Fruit fly (Drosophila melanogaster) whole organism, embryonic: ENCODE measurements around the gene CG34288.
A peak's percentile ranks its signal among the peaks of the same experiment; 100 is the strongest.

Experiments used
- Awh ChIP-seq: fragments of 200-800 bp; sonication (Bioruptor generic); IDR thresholded peaks from 2 replicates; pipeline ENCODE4, ENCODE4 v1.3.6; 2022; ENCODE audit warnings: missing biosample characterization, missing genetic modification characterization
- CG11093 ChIP-seq: fragments of 200-800 bp; sonication (Bioruptor generic); IDR thresholded peaks from 3 replicates; pipeline ENCODE4 v1.3.6; 2022; ENCODE audit warnings: missing biosample characterization, missing genetic modification characterization
- CG11695 ChIP-seq: fragments of 200-800 bp; sonication (Bioruptor generic); IDR thresholded peaks from 3 replicates; pipeline ENCODE4 v1.3.6; 2022; ENCODE audit warnings: missing biosample characterization, missing genetic modification characterization
- CG15696 ChIP-seq: fragments of 200-800 bp; sonication (Bioruptor generic); optimal IDR thresholded peaks from 2 replicates; lab custom pipeline; 2019; ENCODE audit warnings: missing biosample characterization, mild to moderate bottlenecking, missing genetic modification characterization, moderate library complexity
- CG17385 ChIP-seq: fragments of 200-800 bp; sonication (Bioruptor generic); optimal IDR thresholded peaks from 3 replicates; lab custom pipeline; 2018; ENCODE audit warnings: missing biosample characterization, mild to moderate bottlenecking, missing genetic modification characterization
- CG2129 ChIP-seq: fragments of 200-800 bp; sonication (Bioruptor generic); IDR thresholded peaks from 2 replicates; pipeline ENCODE4 v1.3.6; 2022; ENCODE audit warnings: missing biosample characterization, missing genetic modification characterization; ENCODE audit not compliant: partially characterized antibody
- CG2712 ChIP-seq: fragments of 200-800 bp; optimal IDR thresholded peaks from 3 replicates; lab custom pipeline; 2019; ENCODE audit warnings: missing biosample characterization, mild to moderate bottlenecking, missing genetic modification characterization, moderate library complexity
- CG3163 ChIP-seq: fragments of 200-800 bp; sonication (Bioruptor generic); optimal IDR thresholded peaks from 3 replicates; lab custom pipeline; 2016; ENCODE audit warnings: missing biosample characterization, missing genetic modification characterization
- CG33213 ChIP-seq: fragments of 200-800 bp; sonication (Bioruptor generic); optimal IDR thresholded peaks from 3 replicates; lab custom pipeline; 2016; ENCODE audit warnings: missing biosample characterization, missing genetic modification characterization
- CG6683 ChIP-seq: fragments of 200-800 bp; sonication (Bioruptor generic); optimal IDR thresholded peaks from 2 replicates; lab custom pipeline; 2017; ENCODE audit warnings: missing biosample characterization, mild to moderate bottlenecking, missing genetic modification characterization, missing genetic modification reagents
- CG6765 ChIP-seq: fragments of 200-800 bp; sonication (Bioruptor generic); optimal IDR thresholded peaks from 3 replicates; lab custom pipeline; 2017; ENCODE audit warnings: missing biosample characterization, mild to moderate bottlenecking, missing genetic modification characterization
- CG8388 ChIP-seq: fragments of 200-800 bp; sonication (Bioruptor generic); optimal IDR thresholded peaks from 2 replicates; lab custom pipeline; 2019; ENCODE audit warnings: missing biosample characterization, mild to moderate bottlenecking, missing genetic modification characterization, moderate library complexity
- CG8944 ChIP-seq: fragments of 200-800 bp; sonication (Bioruptor generic); optimal IDR thresholded peaks from 3 replicates; lab custom pipeline; 2016; ENCODE audit warnings: missing biosample characterization, missing genetic modification characterization
- CTCF ChIP-seq: fragments of 200-800 bp; sonication (Bioruptor generic); optimal IDR thresholded peaks from 2 replicates; lab custom pipeline; 2017; ENCODE audit warnings: missing biosample characterization, mild to moderate bottlenecking, missing genetic modification characterization, moderate library complexity
- CkIIα-i1 ChIP-seq: fragments of 200-800 bp; sonication (Bioruptor generic); IDR thresholded peaks from 2 replicates; pipeline ENCODE4 v1.3.6; 2022; ENCODE audit warnings: missing biosample characterization, missing genetic modification characterization
- CoRest ChIP-seq: fragments of 200-800 bp; sonication (Bioruptor generic); optimal IDR thresholded peaks from 3 replicates; lab custom pipeline; 2018; ENCODE audit warnings: missing biosample characterization, mild to moderate bottlenecking, missing genetic modification characterization, moderate library complexity
- Dbx ChIP-seq: fragments of 200-800 bp; sonication (Bioruptor generic); IDR thresholded peaks from 3 replicates; pipeline ENCODE4 v1.3.6; 2022; ENCODE audit warnings: missing biosample characterization, missing genetic modification characterization
- Doc3 ChIP-seq: fragments of 200-800 bp; sonication (Bioruptor generic); IDR thresholded peaks from 3 replicates; pipeline ENCODE4 v1.3.6; 2022; ENCODE audit warnings: missing biosample characterization, missing genetic modification characterization; ENCODE audit not compliant: partially characterized antibody
- Dp ChIP-seq: fragments of 200-800 bp; sonication (Bioruptor generic); optimal IDR thresholded peaks from 2 replicates; lab custom pipeline; 2018; ENCODE audit warnings: missing biosample characterization, mild to moderate bottlenecking, missing genetic modification characterization, moderate library complexity
- Dref ChIP-seq: fragments of 200-800 bp; sonication (Bioruptor generic); IDR thresholded peaks from 2 replicates; pipeline ENCODE4 v1.3.6; 2022; ENCODE audit warnings: missing biosample characterization, missing genetic modification characterization
- GATAe ChIP-seq: fragments of 200-800 bp; sonication (Bioruptor generic); conservative IDR thresholded peaks from 2 replicates; pipeline ENCODE4 v1.3.6; 2022; ENCODE audit warnings: missing biosample characterization, missing genetic modification characterization
- H15 ChIP-seq: fragments of 200-800 bp; sonication (Bioruptor generic); IDR thresholded peaks from 3 replicates; pipeline ENCODE4 v1.3.6; 2022; ENCODE audit warnings: missing biosample characterization, missing genetic modification characterization
- H2.0 ChIP-seq: fragments of 200-800 bp; sonication (Bioruptor generic); IDR thresholded peaks from 2 replicates; pipeline ENCODE4 v1.3.6; 2022; ENCODE audit warnings: missing biosample characterization, missing genetic modification characterization
- Hmx ChIP-seq: fragments of 200-800 bp; sonication (Bioruptor generic); optimal IDR thresholded peaks from 2 replicates; lab custom pipeline; 2016; ENCODE audit warnings: missing biosample characterization, missing genetic modification characterization
- Hr78 ChIP-seq, 2 experiments: fragments of 200-800 bp in 1 of 2; fragments of >200 bp in 1 of 2; sonication (Bioruptor generic) in 1 of 2; optimal IDR thresholded peaks; 2 replicates each; lab custom pipeline; 2017 to 2019; ENCODE audit warnings: missing biosample characterization in 2 of 2, missing genetic modification characterization in 2 of 2, mild to moderate bottlenecking in 1 of 2, moderate library complexity in 1 of 2
- NK7.1 ChIP-seq: fragments of 200-800 bp; sonication (Bioruptor generic); optimal IDR thresholded peaks from 3 replicates; lab custom pipeline; 2016; ENCODE audit warnings: missing biosample characterization, missing genetic modification characterization
- Pdp1 ChIP-seq, 2 experiments: fragments of 200-800 bp; sonication (Bioruptor generic); optimal IDR thresholded peaks; 3 replicates each; lab custom pipeline; 2016; ENCODE audit warnings: missing biosample characterization in 2 of 2, missing genetic modification characterization in 2 of 2, mild to moderate bottlenecking in 1 of 2, moderate library complexity in 1 of 2
- Rfx ChIP-seq: fragments of 200-800 bp; sonication (Bioruptor generic); IDR thresholded peaks from 2 replicates; pipeline ENCODE4 v1.3.6; 2022; ENCODE audit warnings: missing biosample characterization, missing genetic modification characterization
- Tbp ChIP-seq: fragments of >200 bp; optimal IDR thresholded peaks from 2 replicates; lab custom pipeline; 2018; ENCODE audit warnings: missing biosample characterization, missing genetic modification characterization
- Xrp1 ChIP-seq: fragments of 200-800 bp; sonication (Bioruptor generic); IDR thresholded peaks from 2 replicates; pipeline ENCODE4 v1.3.6; 2022; ENCODE audit warnings: missing biosample characterization, missing genetic modification characterization
- ap ChIP-seq: fragments of 200-800 bp; sonication (Bioruptor generic); IDR thresholded peaks from 2 replicates; pipeline ENCODE4 v1.3.6; 2022; ENCODE audit warnings: missing biosample characterization, missing genetic modification characterization
- chif ChIP-seq, 2 experiments: fragments of 200-800 bp; sonication (Bioruptor generic); optimal IDR thresholded peaks; 3 replicates each; lab custom pipeline; 2016; ENCODE audit warnings: missing biosample characterization in 2 of 2, missing genetic modification characterization in 2 of 2
- chinmo ChIP-seq: fragments of 200-800 bp; sonication (Bioruptor generic); IDR thresholded peaks from 4 replicates; pipeline ENCODE4 v1.3.6; 2022; ENCODE audit warnings: missing biosample characterization, missing genetic modification characterization; ENCODE audit not compliant: partially characterized antibody
- corto ChIP-seq: fragments of 200-800 bp; sonication (Bioruptor generic); optimal IDR thresholded peaks from 2 replicates; lab custom pipeline; 2016; ENCODE audit warnings: missing biosample characterization, mild to moderate bottlenecking, missing genetic modification characterization, moderate library complexity
- ems ChIP-seq: fragments of 200-800 bp; sonication (Bioruptor generic); optimal IDR thresholded peaks from 3 replicates; lab custom pipeline; 2016; ENCODE audit warnings: missing biosample characterization, missing genetic modification characterization
- ewg ChIP-seq: fragments of 200-800 bp; sonication (Bioruptor generic); optimal IDR thresholded peaks from 3 replicates; lab custom pipeline; 2017; ENCODE audit warnings: mild to moderate bottlenecking, missing biosample characterization, missing genetic modification reagents, missing genetic modification characterization
- gem ChIP-seq: fragments of 200-800 bp; sonication (Bioruptor generic); optimal IDR thresholded peaks from 2 replicates; lab custom pipeline; 2019; ENCODE audit warnings: missing biosample characterization, mild to moderate bottlenecking, missing genetic modification characterization, moderate library complexity
- gt ChIP-seq: fragments of 200-800 bp; sonication (Bioruptor generic); IDR thresholded peaks from 2 replicates; pipeline ENCODE4 v1.3.6; 2022; ENCODE audit warnings: missing biosample characterization, missing genetic modification characterization
- hbn ChIP-seq: fragments of 200-800 bp; sonication (Bioruptor generic); IDR thresholded peaks from 2 replicates; pipeline ENCODE4 v1.3.6; 2022; ENCODE audit warnings: missing biosample characterization, missing genetic modification characterization; ENCODE audit not compliant: partially characterized antibody
- jigr1 ChIP-seq: fragments of 200-800 bp; sonication (Bioruptor generic); IDR thresholded peaks from 3 replicates; pipeline ENCODE4 v1.3.6; 2022; ENCODE audit warnings: missing biosample characterization, missing genetic modification characterization
- nau ChIP-seq: fragments of 200-800 bp; sonication (Bioruptor generic); optimal IDR thresholded peaks from 3 replicates; lab custom pipeline; 2017; ENCODE audit warnings: missing biosample characterization, mild to moderate bottlenecking, missing genetic modification characterization, missing genetic modification reagents
- phol ChIP-seq: fragments of 200-800 bp; sonication (Bioruptor generic); optimal IDR thresholded peaks from 3 replicates; lab custom pipeline; 2018; ENCODE audit warnings: missing biosample characterization, mild to moderate bottlenecking, missing genetic modification characterization, moderate library complexity
- prd ChIP-seq, 3 experiments: fragments of >200 bp in 2 of 3; fragments of 200-800 bp in 1 of 3; sonication (Bioruptor generic) in 1 of 3; optimal IDR thresholded peaks in 2 of 3; IDR thresholded peaks in 1 of 3; 2 replicates in 2 of 3; 3 replicates in 1 of 3; pipeline versions ENCODE4 v1.3.6 to Lab custom; 2017 to 2022; ENCODE audit warnings: missing biosample characterization in 1 of 3, missing genetic modification characterization in 1 of 3
- sens ChIP-seq: fragments of 200-800 bp; sonication (Bioruptor generic); peaks from one replicate; lab custom pipeline; 2016; ENCODE audit warnings: missing biosample characterization, missing genetic modification characterization
- shn ChIP-seq: fragments of 200-800 bp; sonication (Bioruptor generic); optimal IDR thresholded peaks from 3 replicates; lab custom pipeline; 2016; ENCODE audit warnings: missing biosample characterization, missing genetic modification characterization
- so ChIP-seq: fragments of 200-800 bp; sonication (Bioruptor generic); IDR thresholded peaks from 3 replicates; pipeline ENCODE4 v1.3.6; 2022; ENCODE audit warnings: missing biosample characterization, missing genetic modification characterization
- tio ChIP-seq: fragments of 200-800 bp; sonication (Bioruptor generic); optimal IDR thresholded peaks from 2 replicates; lab custom pipeline; 2017; ENCODE audit warnings: missing biosample characterization, missing genetic modification characterization, inconsistent platforms
- unc-4 ChIP-seq: fragments of 200-800 bp; sonication (Bioruptor generic); IDR thresholded peaks from 2 replicates; pipeline ENCODE4 v1.3.6; 2022; ENCODE audit warnings: missing biosample characterization, missing genetic modification characterization; ENCODE audit not compliant: partially characterized antibody
- wdn ChIP-seq: fragments of 200-800 bp; sonication (Bioruptor generic); IDR thresholded peaks from 2 replicates; pipeline ENCODE4 v1.3.6; 2022; ENCODE audit warnings: missing biosample characterization, missing genetic modification characterization

The CG34288 gene

dm6 chr3R:22447195-22447873 lies at the start of gene CG34288 (continued):
- TF ChIP-seq Dbx: peak; percentile 75
- no peak for TF ChIP-seq gt (GFP tag; lab: Robert Waterston, UW)
- no peak for TF ChIP-seq CG11695 (GFP tag; lab: Robert Waterston, UW)
- TF ChIP-seq ap (GFP tag; lab: Robert Waterston, UW): 0 out of 2 replicates have a peak, but pooled peaks have one; percentile 7
- no peak for TF ChIP-seq nau (GFP tag; lab: Kevin White, UChicago)
- TF ChIP-seq Pdp1 (GFP tag; optimal IDR thresholded peaks at IDR 0.05; lab: Kevin White, UChicago): no peak
- TF ChIP-seq corto: peak; percentile 78
- peak; percentile 37; the same call in 1 of the 2 replicates for TF ChIP-seq H2.0 (GFP tag; lab: Robert Waterston, UW)
- TF ChIP-seq GATAe (GFP tag; lab: Robert Waterston, UW): peak; percentile 95
- no peak for TF ChIP-seq prd (optimal IDR thresholded peaks at IDR 0.05; lab: Kevin White, UChicago)
- TF ChIP-seq prd (GFP tag; IDR thresholded peaks at IDR 0.05; lab: Robert Waterston, UW): peak; percentile 47
- peak; percentile 58 for TF ChIP-seq Dref (GFP tag; lab: Robert Waterston, UW)
- no peak for TF ChIP-seq CG2129 (GFP tag; lab: Robert Waterston, UW)
- TF ChIP-seq CoRest (tag; lab: Kevin White, UChicago): no peak
- no peak for TF ChIP-seq hbn
- 0 out of 3 replicates have a peak, but pooled peaks have one; percentile 7 for TF ChIP-seq so
- TF ChIP-seq CTCF (GFP tag; lab: Kevin White, UChicago): no peak
- TF ChIP-seq shn (GFP tag; lab: Kevin White, UChicago): peak; percentile 26
- peak; percentile 41; the same call in 1 of the 2 replicates for TF ChIP-seq Xrp1 (GFP tag; lab: Robert Waterston, UW)
- TF ChIP-seq Tbp: no peak
- TF ChIP-seq tio (GFP tag; lab: Kevin White, UChicago): no peak
- no peak for TF ChIP-seq jigr1 (GFP tag; lab: Robert Waterston, UW)
- TF ChIP-seq wdn (GFP tag; lab: Robert Waterston, UW): peak; percentile 51; the same call in 1 of the 2 replicates
- TF ChIP-seq CG6765: no peak
- TF ChIP-seq ems: no peak
- no peak for TF ChIP-seq gem (tag; lab: Kevin White, UChicago)
- no peak for TF ChIP-seq H15
- 0 out of 2 replicates have a peak, but pooled peaks have one; percentile 32 for TF ChIP-seq Awh
- TF ChIP-seq Rfx (GFP tag; lab: Robert Waterston, UW): peak; percentile 85
- peak; percentile 76 for TF ChIP-seq Dp
- no peak for TF ChIP-seq CG6683 (GFP tag; lab: Kevin White, UChicago)
- no peak for TF ChIP-seq CG8388
- TF ChIP-seq phol (tag; lab: Kevin White, UChicago): no peak
- peak; percentile 39; the same call in 1 of the 2 replicates for TF ChIP-seq CkIIα-i1 (GFP tag; lab: Robert Waterston, UW)
- no peak for TF ChIP-seq unc-4
- no peak for TF ChIP-seq sens
- peak; percentile 26 for TF ChIP-seq CG3163 (GFP tag; lab: Kevin White, UChicago)
- no peak for TF ChIP-seq CG8944 (GFP tag; lab: Kevin White, UChicago)
- TF ChIP-seq chif (GFP tag; optimal IDR thresholded peaks at IDR 0.05; lab: Kevin White, UChicago): no peak
- no peak for TF ChIP-seq CG11093
- TF ChIP-seq NK7.1 (GFP tag; lab: Kevin White, UChicago): no peak
- TF ChIP-seq Hr78 (GFP tag; optimal IDR thresholded peaks at IDR 0.05; lab: Kevin White, UChicago): no peak
- TF ChIP-seq ewg (GFP tag; lab: Kevin White, UChicago): no peak
- no peak for TF ChIP-seq chinmo (GFP tag; lab: Robert Waterston, UW)
- no peak for TF ChIP-seq CG33213 (GFP tag; lab: Kevin White, UChicago)
- no peak for TF ChIP-seq CG17385
- no peak for TF ChIP-seq CG2712
- TF ChIP-seq CG15696 (tag; lab: Kevin White, UChicago): no peak
- TF ChIP-seq Doc3 (GFP tag; lab: Robert Waterston, UW): no peak
- TF ChIP-seq Hmx: no peak
